Worm (Caenorhabditis elegans) whole organism, early embryonic: ENCODE data around the gene C03C10.2.
A peak's percentile ranks its signal among the peaks of the same experiment; 100 is the strongest.

Source experiments
- B0310.2 ChIP-seq: sonication (generic microtip); optimal IDR thresholded peaks from 2 replicates; lab custom pipeline; 2016; ENCODE audit warnings: mild to moderate bottlenecking, missing genetic modification characterization, missing compliant biosample characterization
- aly-1 ChIP-seq: sonication (generic microtip); optimal IDR thresholded peaks from 2 replicates; lab custom pipeline; 2016; ENCODE audit warnings: missing genetic modification characterization, missing compliant biosample characterization
- ama-1 ChIP-seq: fragments of 150-350 bp; optimal IDR thresholded peaks from 2 replicates; lab custom pipeline; 2014
- ets-7 ChIP-seq: sonication (generic microtip); optimal IDR thresholded peaks from 2 replicates; lab custom pipeline; 2016; ENCODE audit warnings: missing genotype, missing genetic modification characterization, missing compliant biosample characterization
- flt-1 ChIP-seq: fragments of 200-800 bp; sonication (Bioruptor generic); IDR thresholded peaks from 2 replicates; pipeline ENCODE4 v1.3.6; 2022; ENCODE audit warnings: missing genetic modification characterization, missing compliant biosample characterization
- hmbx-1 ChIP-seq: sonication (generic microtip); optimal IDR thresholded peaks from 2 replicates; lab custom pipeline; 2016; ENCODE audit warnings: mild to moderate bottlenecking, missing genetic modification characterization, missing compliant biosample characterization
- hmg-4 ChIP-seq: fragments of 200-800 bp; sonication (Bioruptor generic); optimal IDR thresholded peaks from 2 replicates; lab custom pipeline; 2018; ENCODE audit warnings: mild to moderate bottlenecking, missing genetic modification characterization, missing compliant biosample characterization
- hnd-1 ChIP-seq: sonication (generic microtip); optimal IDR thresholded peaks from 2 replicates; lab custom pipeline; 2016; ENCODE audit warnings: missing genetic modification characterization, missing compliant biosample characterization
- pes-1 ChIP-seq: fragments of 200-800 bp; sonication (Bioruptor generic); IDR thresholded peaks from 2 replicates; pipeline ENCODE4 v1.3.6; 2022; ENCODE audit warnings: missing genetic modification reagents, missing genetic modification characterization, missing compliant biosample characterization
- scrt-1 ChIP-seq: fragments of 200-800 bp; sonication (Bioruptor generic); IDR thresholded peaks from 2 replicates; pipeline ENCODE4 v1.3.6; 2022; ENCODE audit warnings: missing genetic modification characterization, missing compliant biosample characterization
- sea-1 ChIP-seq: fragments of 200-800 bp; sonication (Bioruptor generic); conservative IDR thresholded peaks from 2 replicates; pipeline ENCODE4 v1.3.6; 2022; ENCODE audit warnings: missing genetic modification characterization, missing compliant biosample characterization
- tbx-11 ChIP-seq: fragments of 200-800 bp; sonication (Bioruptor generic); IDR thresholded peaks from 2 replicates; pipeline ENCODE4 v1.3.6; 2022; ENCODE audit warnings: missing genetic modification characterization, missing compliant biosample characterization
- tbx-37 ChIP-seq: fragments of 200-800 bp; sonication (Bioruptor generic); conservative IDR thresholded peaks from 2 replicates; pipeline ENCODE4 v1.3.6; 2022; ENCODE audit warnings: missing genetic modification reagents, missing genetic modification characterization, missing compliant biosample characterization
- tra-4 ChIP-seq: sonication (generic microtip); optimal IDR thresholded peaks from 2 replicates; lab custom pipeline; 2017; ENCODE audit warnings: missing genetic modification characterization, missing compliant biosample characterization

ce11 chrIII:4092962-4093361 lies 2.1 kb downstream of the C03C10.2 start:
- no peak for TF ChIP-seq flt-1
- TF ChIP-seq B0310.2: no peak
- no peak for TF ChIP-seq hmg-4 (GFP tag; lab: Kevin White, UChicago)
- no peak for TF ChIP-seq scrt-1 (GFP tag; lab: Robert Waterston, UW)
- no peak for TF ChIP-seq ets-7 (tag; lab: Kevin White, UChicago)
- no peak for TF ChIP-seq pes-1
- TF ChIP-seq hmbx-1: no peak
- no peak for TF ChIP-seq tbx-11 (GFP tag; lab: Robert Waterston, UW)
- no peak for TF ChIP-seq aly-1 (tag; lab: Kevin White, UChicago)
- peak; percentile 86 for TF ChIP-seq ama-1 (lab: Kevin White, UChicago)
- no peak for TF ChIP-seq tbx-37
- TF ChIP-seq tra-4: no peak
- no peak for TF ChIP-seq sea-1 (GFP tag; lab: Robert Waterston, UW)
- TF ChIP-seq hnd-1 (tag; lab: Kevin White, UChicago): no peak
